Worm (Caenorhabditis elegans) whole organism, L4/young adult: Measurements from ENCODE around the gene C01B10.9.

Experiments used
- W03F9.2 ChIP-seq: fragments of 150-350 bp; optimal IDR thresholded peaks from 2 replicates; lab custom pipeline; 2014; ENCODE audit warnings: missing biosample characterization, missing genetic modification characterization
- dao-5 ChIP-seq: sonication (generic microtip); optimal IDR thresholded peaks from 2 replicates; lab custom pipeline; 2016; ENCODE audit warnings: missing genotype, missing genetic modification characterization, moderate library complexity, missing compliant biosample characterization
- him-1 ChIP-seq: sonication (generic microtip); optimal IDR thresholded peaks from 2 replicates; lab custom pipeline; 2016; ENCODE audit warnings: missing genotype, missing genetic modification reagents, missing genetic modification characterization, missing compliant biosample characterization

ce11 chrIV:6645867-6646655 is 14.0 kb downstream of the C01B10.9 start, which contains the start of gene hil-7:
- TF ChIP-seq him-1 (tag; lab: Kevin White, UChicago) (no peak), W03F9.2 (no peak), dao-5 (tag; lab: Kevin White, UChicago) (no peak)
